Worm (Caenorhabditis elegans): ENCODE data around the gene srv-10.

srv-10 gene

ce11 chrV:13393333-13393803, 30.3 kb upstream of the srv-10 start:
- TF ChIP-seq lin-14 (GFP tag; optimal IDR thresholded peaks at IDR 0.05) (peak; percentile 46), ces-1 (GFP tag; optimal IDR thresholded peaks at IDR 0.05) (no peak), lsy-2 (tag; optimal IDR thresholded peaks at IDR 0.05) (peak; percentile 9 to 24), nhr-28 (tag; optimal IDR thresholded peaks at IDR 0.05) (no peak), jun-1 (tag; optimal IDR thresholded peaks at IDR 0.05) (no peak), pqm-1 (tag; optimal IDR thresholded peaks at IDR 0.05) (no peak), nhr-77 (tag; optimal IDR thresholded peaks at IDR 0.05) (no peak), swsn-7 (tag; optimal IDR thresholded peaks at IDR 0.05) (peak; percentile 36), grh-1 (GFP tag; IDR thresholded peaks at IDR 0.05) (no peak), fkh-10 (GFP tag; optimal IDR thresholded peaks at IDR 0.05) (no peak), zag-1 (tag; optimal IDR thresholded peaks at IDR 0.05) (no peak), skn-1 (tag; optimal IDR thresholded peaks at IDR 0.05) (no peak), xbp-1 (tag; optimal IDR thresholded peaks at IDR 0.05) (peak; percentile 12), alr-1 (tag; optimal IDR thresholded peaks at IDR 0.05; ENCODE audit: borderline replicate concordance) (no peak), fkh-8 (tag; optimal IDR thresholded peaks at IDR 0.05) (no peak), nhr-20 (tag; optimal IDR thresholded peaks at IDR 0.05) (peak; percentile 25), snu-23 (GFP tag; optimal IDR thresholded peaks at IDR 0.05) (peak; percentile 49), pax-3 (tag; optimal IDR thresholded peaks at IDR 0.05) (no peak), isw-1 (GFP tag; IDR thresholded peaks at IDR 0.05) (no peak), efl-1 (optimal IDR thresholded peaks at IDR 0.05) (no peak), efl-1 (GFP tag; optimal IDR thresholded peaks at IDR 0.05 in 1 of 2) (peak in 1 of 2 experiments; percentile 92), C34B4.2 (tag; optimal IDR thresholded peaks at IDR 0.05) (no peak), nhr-237 (tag; optimal IDR thresholded peaks at IDR 0.05) (no peak), ets-5 (GFP tag; IDR thresholded peaks at IDR 0.05) (no peak), elt-2 (tag; optimal IDR thresholded peaks at IDR 0.05) (no peak), lir-3 (tag; optimal IDR thresholded peaks at IDR 0.05; ENCODE audit: poor library complexity) (no peak), blmp-1 (tag; optimal IDR thresholded peaks at IDR 0.05) (peak; percentile 74), hlh-17 (GFP tag; optimal IDR thresholded peaks at IDR 0.05; ENCODE audit: borderline replicate concordance) (no peak), unc-130 (tag; optimal IDR thresholded peaks at IDR 0.05) (peak; percentile 62), dsc-1 (tag; optimal IDR thresholded peaks at IDR 0.05) (peak; percentile 9), nhr-85 (tag) (peak; percentile 53), nhr-71 (tag; optimal IDR thresholded peaks at IDR 0.05) (peak; percentile 67), nhr-19 (GFP tag; conservative IDR thresholded peaks at IDR 0.05) (peak; percentile 49; the same call in 1 of the 2 replicates), rnt-1 (tag; optimal IDR thresholded peaks at IDR 0.05) (peak; percentile 79), nhr-47 (tag; optimal IDR thresholded peaks at IDR 0.05) (peak; percentile 18), lin-35 (GFP tag; optimal IDR thresholded peaks at IDR 0.05) (no peak), mdl-1 (tag; optimal IDR thresholded peaks at IDR 0.05) (peak in 1 of 2 experiments; percentile 17)

DNA sequence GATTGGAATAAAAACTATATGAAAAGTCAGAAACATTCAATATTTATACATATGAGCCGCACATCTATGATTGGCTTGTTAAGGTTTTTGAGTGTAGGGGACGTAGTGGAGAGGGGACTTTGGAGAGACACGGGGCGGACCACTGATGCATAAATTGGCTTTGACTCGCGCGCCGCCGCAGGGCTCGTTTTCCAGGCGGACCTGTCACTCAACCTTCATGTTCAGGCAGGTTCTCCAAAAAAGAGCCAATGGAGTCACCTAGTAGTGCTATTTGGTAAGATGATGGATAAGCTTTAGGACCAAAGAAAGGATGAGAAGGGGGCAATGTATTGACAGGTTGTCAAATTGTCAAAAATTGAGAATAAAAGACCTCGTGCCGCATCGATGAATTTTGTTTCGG, 28.7 kb upstream of the srv-10 start:
- TF ChIP-seq pax-3 (tag; optimal IDR thresholded peaks at IDR 0.05) (peak; percentile 25), lin-13 (GFP tag; optimal IDR thresholded peaks at IDR 0.05) (no peak), tbx-2 (tag; optimal IDR thresholded peaks at IDR 0.05) (peak; percentile 28)

DNA sequence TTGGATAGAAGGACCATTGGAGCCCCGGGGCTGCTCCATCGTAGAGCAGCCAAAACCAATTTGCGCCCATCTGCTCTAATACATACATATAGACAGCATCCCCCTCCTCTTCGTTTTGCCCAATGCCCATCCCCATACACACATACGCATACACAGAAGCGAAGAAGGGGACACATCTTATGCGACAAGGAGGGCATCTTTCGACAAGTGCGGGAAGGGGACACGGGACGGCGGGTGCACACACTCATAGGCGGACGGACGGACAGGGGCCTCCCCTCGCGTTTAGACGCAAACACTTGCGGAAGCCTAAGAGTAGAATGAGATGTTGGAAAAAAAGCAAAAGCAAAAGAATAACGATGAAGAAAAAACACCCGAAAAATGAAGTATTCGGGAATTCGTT, 27.3 kb upstream of the srv-10 start:
- peak; percentile 13 for TF ChIP-seq rnt-1 (tag; optimal IDR thresholded peaks at IDR 0.05)
- peak in 1 of 2 experiments; percentile 18 for TF ChIP-seq ztf-11 (tag; optimal IDR thresholded peaks at IDR 0.05)
- TF ChIP-seq nhr-77 (tag; optimal IDR thresholded peaks at IDR 0.05) = no peak
- TF ChIP-seq tbx-2 (tag; optimal IDR thresholded peaks at IDR 0.05) = peak; percentile 10
- peak; percentile 16; the same call in 1 of the 2 replicates for TF ChIP-seq mab-9 (GFP tag; IDR thresholded peaks at IDR 0.05)
- no peak for TF ChIP-seq sptf-1 (tag; optimal IDR thresholded peaks at IDR 0.05)
- TF ChIP-seq lin-14 (GFP tag; optimal IDR thresholded peaks at IDR 0.05) = peak; percentile 79
- TF ChIP-seq ceh-90 (tag; optimal IDR thresholded peaks at IDR 0.05) = no peak
- no peak for TF ChIP-seq elt-3 (tag; optimal IDR thresholded peaks at IDR 0.05)
- no peak for TF ChIP-seq zag-1 (tag; optimal IDR thresholded peaks at IDR 0.05)
- peak; percentile 12 for TF ChIP-seq nhr-47 (tag; optimal IDR thresholded peaks at IDR 0.05)
- TF ChIP-seq zip-4 (GFP tag; optimal IDR thresholded peaks at IDR 0.05) = no peak
- TF ChIP-seq dsc-1 (tag; optimal IDR thresholded peaks at IDR 0.05) = peak; percentile 54
- TF ChIP-seq nhr-19 (GFP tag; conservative IDR thresholded peaks at IDR 0.05) = 0 out of 2 replicates have a peak, but pooled peaks have one; percentile 7
- TF ChIP-seq vab-15 (tag; optimal IDR thresholded peaks at IDR 0.05) = no peak
- no peak for TF ChIP-seq efl-1 (optimal IDR thresholded peaks at IDR 0.05)
- TF ChIP-seq efl-1 (GFP tag; optimal IDR thresholded peaks at IDR 0.05 in 1 of 2) = peak in 1 of 2 experiments; percentile 86

Data from whole organism, L1 larva.